Fruit fly (Drosophila melanogaster) S2 (cell line): Measurements from ENCODE around the gene obst-E.

Source experiments
- CG8478 ChIP-seq: fragments of >200 bp; optimal IDR thresholded peaks from 2 replicates; lab custom pipeline; 2018
- CTCF ChIP-seq, 2 experiments: fragments of >200 bp; optimal IDR thresholded peaks; 2 replicates each; lab custom pipeline; 2018

DNA sequence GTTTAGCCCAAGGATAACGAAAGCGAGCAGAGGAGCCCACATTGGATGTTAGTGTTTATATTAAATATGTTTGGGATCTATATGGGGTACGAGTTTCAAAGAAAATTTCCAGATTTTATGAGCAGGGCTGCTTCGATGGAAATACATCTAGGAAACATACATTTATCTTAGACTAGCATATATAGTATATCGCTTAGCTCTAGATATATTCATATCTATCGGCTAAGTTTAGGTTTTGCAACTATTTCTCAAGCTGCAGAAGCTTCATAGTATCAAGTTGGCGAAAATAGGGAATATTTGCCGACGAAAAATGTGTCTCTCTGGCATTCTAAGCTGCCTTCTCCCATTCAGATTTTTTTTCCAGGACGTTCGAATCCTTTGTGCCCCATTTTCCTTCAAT is 37.2 kb downstream of the obst-E start, which contains the start of gene CG14006:
- TF ChIP-seq CG8478 (lab: Kevin White, UChicago): no peak
- no peak for TF ChIP-seq CTCF (optimal IDR thresholded peaks at IDR 0.05; lab: Kevin White, UChicago)
